Worm (Caenorhabditis elegans) whole organism, L3 larva: Measurements from ENCODE around the gene flp-13.

Source experiments
- R02D3.7 ChIP-seq: fragments of 150-350 bp; optimal IDR thresholded peaks from 2 replicates; lab custom pipeline; 2014; ENCODE audit warnings: missing biosample characterization, missing genetic modification characterization
- ZK546.5 ChIP-seq: sonication (generic microtip); optimal IDR thresholded peaks from 2 replicates; lab custom pipeline; 2017; ENCODE audit warnings: missing biosample characterization, missing genetic modification characterization
- ceh-16 ChIP-seq: sonication (generic microtip); optimal IDR thresholded peaks from 2 replicates; lab custom pipeline; 2017; ENCODE audit warnings: missing biosample characterization, missing genetic modification characterization
- ceh-28 ChIP-seq: fragments of 150-350 bp; optimal IDR thresholded peaks from 2 replicates; lab custom pipeline; 2014; ENCODE audit warnings: missing biosample characterization, missing genetic modification reagents, missing genetic modification characterization
- ceh-82 ChIP-seq: fragments of 150-350 bp; optimal IDR thresholded peaks from 2 replicates; lab custom pipeline; 2014; ENCODE audit warnings: missing biosample characterization, missing genetic modification characterization
- daf-12 ChIP-seq: fragments of 150-350 bp; optimal IDR thresholded peaks from 2 replicates; lab custom pipeline; 2014; ENCODE audit warnings: missing biosample characterization, missing genetic modification reagents, missing genetic modification characterization
- egl-27 ChIP-seq: sonication (generic microtip); optimal IDR thresholded peaks from 4 replicates; lab custom pipeline; 2017; ENCODE audit warnings: missing biosample characterization, missing genetic modification reagents, missing genetic modification characterization
- egl-5 ChIP-seq: fragments of 150-350 bp; optimal IDR thresholded peaks from 2 replicates; lab custom pipeline; 2017; ENCODE audit warnings: missing biosample characterization, missing genetic modification reagents, missing genetic modification characterization, inconsistent platforms
- elt-1 ChIP-seq: fragments of 150-350 bp; optimal IDR thresholded peaks from 2 replicates; lab custom pipeline; 2014; ENCODE audit warnings: missing biosample characterization, missing genetic modification characterization
- elt-2 ChIP-seq: sonication (generic microtip); optimal IDR thresholded peaks from 2 replicates; lab custom pipeline; 2016; ENCODE audit warnings: missing genetic modification reagents, mild to moderate bottlenecking, missing genetic modification characterization, missing compliant biosample characterization
- elt-3 ChIP-seq, 3 experiments: fragments of 150-350 bp in 1 of 3; sonication (generic microtip) in 2 of 3; optimal IDR thresholded peaks; 2 replicates in 2 of 3; 4 replicates in 1 of 3; lab custom pipeline; 2014 to 2017; ENCODE audit warnings: missing biosample characterization in 3 of 3, missing genetic modification characterization in 3 of 3
- fkh-10 ChIP-seq: sonication (generic microtip); optimal IDR thresholded peaks from 2 replicates; lab custom pipeline; 2017; ENCODE audit warnings: missing biosample characterization, missing genetic modification reagents, missing genetic modification characterization
- fos-1 ChIP-seq: fragments of 150-350 bp; optimal IDR thresholded peaks from 2 replicates; lab custom pipeline; 2014; ENCODE audit warnings: missing biosample characterization, missing genetic modification characterization
- hmg-11 ChIP-seq: sonication (generic microtip); optimal IDR thresholded peaks from 2 replicates; lab custom pipeline; 2016; ENCODE audit warnings: missing genetic modification characterization, missing compliant biosample characterization
- jun-1 ChIP-seq: fragments of 150-350 bp; optimal IDR thresholded peaks from 2 replicates; lab custom pipeline; 2014; ENCODE audit warnings: missing biosample characterization, missing genetic modification reagents, missing genetic modification characterization
- lin-15B ChIP-seq: fragments of 150-350 bp; optimal IDR thresholded peaks from 2 replicates; lab custom pipeline; 2014; ENCODE audit warnings: missing biosample characterization, missing genetic modification characterization
- lin-39 ChIP-seq: fragments of 150-350 bp; optimal IDR thresholded peaks from 2 replicates; lab custom pipeline; 2018; ENCODE audit warnings: missing biosample characterization, missing genetic modification reagents, missing genetic modification characterization
- mdl-1 ChIP-seq: fragments of 150-350 bp; optimal IDR thresholded peaks from 2 replicates; lab custom pipeline; 2014; ENCODE audit warnings: missing biosample characterization, missing genetic modification characterization
- nfya-1 ChIP-seq: sonication (generic microtip); optimal IDR thresholded peaks from 2 replicates; lab custom pipeline; 2017; ENCODE audit warnings: missing genetic modification characterization, mild to moderate bottlenecking, missing compliant biosample characterization, antibody characterized with exemption, moderate library complexity; ENCODE audit not compliant: insufficient read depth
- nhr-11 ChIP-seq: fragments of 150-350 bp; optimal IDR thresholded peaks from 2 replicates; lab custom pipeline; 2014; ENCODE audit warnings: missing biosample characterization, missing genetic modification characterization
- nhr-23 ChIP-seq: fragments of 150-350 bp; optimal IDR thresholded peaks from 2 replicates; lab custom pipeline; 2014; ENCODE audit warnings: missing biosample characterization, missing genetic modification reagents, missing genetic modification characterization
- nhr-237 ChIP-seq: fragments of 150-350 bp; optimal IDR thresholded peaks from 2 replicates; lab custom pipeline; 2014; ENCODE audit warnings: missing biosample characterization, missing genetic modification characterization
- nhr-25 ChIP-seq: sonication (generic microtip); optimal IDR thresholded peaks from 2 replicates; lab custom pipeline; 2017; ENCODE audit warnings: missing biosample characterization, missing genetic modification characterization
- nhr-43 ChIP-seq: sonication (generic microtip); optimal IDR thresholded peaks from 2 replicates; lab custom pipeline; 2016; ENCODE audit warnings: mild to moderate bottlenecking, missing genetic modification characterization, missing compliant biosample characterization; ENCODE audit not compliant: poor library complexity, severe bottlenecking
- pha-4 ChIP-seq: fragments of 150-350 bp; optimal IDR thresholded peaks from 2 replicates; lab custom pipeline; 2014; ENCODE audit warnings: missing biosample characterization, missing genetic modification reagents, missing genetic modification characterization
- pqm-1 ChIP-seq: fragments of 150-350 bp; optimal IDR thresholded peaks from 2 replicates; lab custom pipeline; 2017; ENCODE audit warnings: missing biosample characterization, missing genetic modification characterization, inconsistent platforms
- sea-2 ChIP-seq: fragments of 150-350 bp; sonication (generic microtip); optimal IDR thresholded peaks from 4 replicates; lab custom pipeline; 2014; ENCODE audit warnings: missing biosample characterization, missing genetic modification reagents, missing genetic modification characterization
- skn-1 ChIP-seq: fragments of 150-350 bp; optimal IDR thresholded peaks from 2 replicates; lab custom pipeline; 2014; ENCODE audit warnings: missing biosample characterization, missing genetic modification characterization
- snpc-4 ChIP-seq: fragments of 150-350 bp; optimal IDR thresholded peaks from 2 replicates; lab custom pipeline; 2014; ENCODE audit warnings: missing biosample characterization, missing genetic modification characterization
- tbx-2 ChIP-seq: sonication (generic microtip); optimal IDR thresholded peaks from 2 replicates; lab custom pipeline; 2016; ENCODE audit warnings: mild to moderate bottlenecking, missing genetic modification characterization, missing compliant biosample characterization
- unc-39 ChIP-seq: sonication (generic microtip); optimal IDR thresholded peaks from 4 replicates; lab custom pipeline; 2017; ENCODE audit warnings: missing biosample characterization, missing genetic modification characterization
- unc-62 ChIP-seq: fragments of 150-350 bp; sonication (generic microtip); optimal IDR thresholded peaks from 4 replicates; lab custom pipeline; 2014; ENCODE audit warnings: missing biosample characterization, missing genetic modification reagents, missing genetic modification characterization
- ztf-11 ChIP-seq: fragments of 150-350 bp; optimal IDR thresholded peaks from 2 replicates; lab custom pipeline; 2014; ENCODE audit warnings: missing biosample characterization, missing genetic modification characterization
- ztf-4 ChIP-seq: fragments of 150-350 bp; optimal IDR thresholded peaks from 2 replicates; lab custom pipeline; 2014; ENCODE audit warnings: missing biosample characterization, missing genetic modification characterization

Gene flp-13

DNA sequence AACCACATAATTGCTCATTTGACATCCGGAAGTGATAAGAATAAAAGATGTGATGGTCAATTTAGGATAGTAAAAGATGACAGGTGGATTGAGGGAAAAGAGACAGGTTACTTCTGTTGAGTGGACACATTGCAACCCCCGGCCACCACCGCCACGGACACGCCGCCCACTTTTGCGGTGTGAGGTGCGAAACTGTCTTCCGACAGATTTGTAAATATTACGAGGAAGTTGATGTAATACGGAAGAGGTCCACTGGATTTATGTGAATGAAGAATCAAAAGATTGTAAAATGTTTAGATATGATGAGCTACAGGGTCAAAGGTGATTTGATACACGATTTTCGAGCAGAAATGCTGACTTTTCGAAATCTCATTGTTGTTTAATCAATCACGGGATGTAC, 25.3 kb downstream of the flp-13 start, which contains the start of gene C08G9.2:
Gene C08G9.2 (minus strand): TSS at position 101 of the 400 bp plus-strand sequence.
- TF ChIP-seq hmg-11 (tag; lab: Kevin White, UChicago) (no peak), ztf-4 (tag; lab: Kevin White, UChicago) (no peak), daf-12 (no peak), R02D3.7 (tag; lab: Kevin White, UChicago) (no peak), snpc-4 (no peak), jun-1 (tag; lab: Kevin White, UChicago) (no peak), nhr-11 (tag; lab: Kevin White, UChicago) (no peak), ceh-28 (no peak)

DNA sequence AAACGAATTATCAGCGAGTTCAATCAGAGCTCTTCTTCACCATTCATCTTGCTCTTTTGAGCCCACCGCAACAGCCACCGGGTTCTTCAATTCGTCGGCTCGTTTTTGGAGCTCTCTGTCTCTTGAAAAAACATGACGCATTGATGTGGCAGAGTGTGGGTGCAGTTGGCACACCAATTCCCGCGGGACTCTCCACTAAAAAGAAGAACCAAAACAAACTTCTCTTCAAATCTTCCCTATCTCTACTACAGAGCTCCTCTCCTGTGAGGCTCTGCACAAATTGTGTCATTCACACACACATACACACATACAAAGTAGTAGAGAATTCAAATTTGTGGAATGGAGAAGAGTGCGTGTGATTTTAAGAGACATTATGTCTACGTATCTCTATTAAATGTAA, 35.2 kb downstream of the flp-13 start:
- TF ChIP-seq fkh-10 (no peak), ztf-4 (tag; lab: Kevin White, UChicago) (no peak), skn-1 (tag; lab: Kevin White, UChicago) (no peak), ceh-28 (no peak), lin-15B (tag; lab: Kevin White, UChicago) (no peak), unc-62 (GFP tag; lab: Kevin White, UChicago) (peak; percentile 57), nfya-1 (peak; percentile 49), sea-2 (GFP tag; lab: Kevin White, UChicago) (no peak), ceh-16 (no peak), daf-12 (no peak), elt-1 (tag; lab: Kevin White, UChicago) (peak; percentile 77), lin-39 (tag; lab: Kevin White, UChicago) (peak; percentile 68), ceh-82 (peak; percentile 46), elt-3 (tag; optimal IDR thresholded peaks at IDR 0.05; lab: Kevin White, UChicago) (no peak), unc-39 (tag; lab: Kevin White, UChicago) (no peak)

DNA sequence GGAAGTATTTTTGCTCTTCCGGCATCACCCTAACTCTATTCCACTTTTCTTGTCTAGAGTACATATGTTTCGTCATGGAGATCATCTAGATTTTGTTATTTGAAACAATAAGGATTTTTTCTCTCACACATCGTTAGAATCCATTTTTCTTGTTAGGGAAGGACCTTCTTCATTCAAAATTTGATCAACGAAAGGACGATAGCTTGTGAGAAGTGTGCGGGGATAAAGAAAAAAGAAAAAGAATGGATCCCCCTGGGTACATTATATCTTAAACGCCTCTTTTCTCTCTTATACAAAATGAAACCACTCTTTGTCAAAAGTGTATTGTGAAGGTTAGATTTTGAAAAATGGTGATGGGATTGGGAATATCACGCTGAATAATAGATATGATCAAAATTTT, 36.7 kb downstream of the flp-13 start:
- peak; percentile 4 for TF ChIP-seq fkh-10
- no peak for TF ChIP-seq unc-62 (GFP tag; lab: Kevin White, UChicago)

DNA sequence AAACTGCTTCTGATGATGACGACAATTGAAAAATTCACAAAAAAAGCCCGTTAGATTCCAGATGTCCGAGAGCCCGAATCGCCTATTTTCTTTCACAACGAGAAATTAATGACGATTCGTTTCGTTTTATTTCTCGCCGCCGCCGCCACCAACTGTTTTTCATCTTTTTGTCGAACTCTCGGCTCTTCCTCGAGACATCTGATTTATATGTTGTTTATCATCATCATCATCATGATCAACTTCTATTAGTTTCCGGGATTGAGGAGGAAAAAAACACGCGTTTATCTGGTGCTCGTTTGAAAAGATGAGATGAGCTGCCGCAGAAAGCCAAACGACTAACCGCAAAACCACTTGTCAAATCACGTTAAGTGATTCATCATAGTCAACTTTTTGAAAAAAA, 38.7 kb downstream of the flp-13 start:
- TF ChIP-seq egl-5 (peak; percentile 80), mdl-1 (no peak), nfya-1 (peak; percentile 11), lin-39 (tag; lab: Kevin White, UChicago) (peak; percentile 46)

DNA sequence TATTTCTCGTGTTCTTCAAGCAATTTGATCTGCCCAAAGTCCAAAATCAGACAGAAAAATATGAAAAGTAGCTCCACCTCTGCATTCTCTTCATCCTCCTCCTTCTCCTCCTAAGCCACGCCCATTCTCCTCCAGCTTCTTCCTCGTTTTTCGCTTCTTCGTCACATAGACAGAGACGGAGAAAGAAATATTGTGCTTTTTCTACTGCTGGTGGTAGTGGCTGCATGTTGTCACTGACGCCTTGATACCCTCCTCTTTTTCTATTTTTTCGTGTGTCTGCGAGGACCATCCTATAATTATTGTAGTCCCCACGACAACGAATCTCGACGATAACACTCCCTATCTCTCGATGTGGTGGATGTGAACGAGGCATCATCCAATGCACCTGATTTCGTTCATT, 39.6 kb downstream of the flp-13 start, which contains the start of gene C08G9.1:
Gene C08G9.1 (plus strand): TSS at position 175 of the 400 bp plus-strand sequence.
- TF ChIP-seq egl-5 (peak; percentile 31), unc-39 (tag; lab: Kevin White, UChicago) (no peak), lin-39 (tag; lab: Kevin White, UChicago) (peak; percentile 27), mdl-1 (no peak), ztf-11 (tag; lab: Kevin White, UChicago) (no peak), nfya-1 (peak; percentile 41)
- TF ChIP-seq, all 47 proteins: peak for 3

DNA sequence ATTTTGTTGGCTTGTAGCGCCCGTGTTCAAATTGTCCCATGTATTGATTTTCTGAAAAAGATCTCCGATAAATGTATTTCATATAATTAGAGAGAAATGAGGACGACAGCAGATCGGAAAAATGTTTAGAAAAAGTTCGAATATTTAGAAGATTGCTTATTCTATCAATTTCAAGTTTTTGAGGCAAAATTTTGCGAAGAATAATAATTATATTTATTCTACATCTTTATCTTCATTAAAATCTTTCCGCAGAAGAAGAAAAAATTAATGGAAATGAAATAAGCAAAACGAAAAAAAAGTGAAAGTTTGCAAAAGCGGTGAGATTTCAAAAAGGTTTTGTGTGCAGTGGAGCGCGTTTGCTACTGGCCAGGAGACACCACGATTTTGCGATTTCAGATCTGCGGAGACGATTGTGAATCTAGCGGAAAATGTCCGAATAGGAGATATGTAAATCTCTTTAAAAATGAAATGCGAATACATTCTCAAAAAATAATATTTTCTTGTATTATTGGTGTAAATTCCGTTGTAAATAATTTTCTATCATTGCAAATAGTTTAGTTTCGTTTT, 43.9 kb downstream of the flp-13 start, which contains the start of gene nrde-4:
Gene nrde-4 (minus strand): TSS at position 51 of the 567 bp plus-strand sequence.
- TF ChIP-seq elt-2 (tag; lab: Kevin White, UChicago): peak; percentile 46
- TF ChIP-seq unc-62 (GFP tag; lab: Kevin White, UChicago): no peak
- TF ChIP-seq fos-1 (tag; lab: Kevin White, UChicago): no peak
- peak; percentile 71 for TF ChIP-seq snpc-4
- peak; percentile 85 for TF ChIP-seq pha-4
- peak; percentile 27 for TF ChIP-seq pqm-1 (tag; lab: Kevin White, UChicago)
- TF ChIP-seq skn-1 (tag; lab: Kevin White, UChicago): peak; percentile 21
- peak in 1 of 3 experiments; percentile 25 for TF ChIP-seq elt-3 (tag; optimal IDR thresholded peaks at IDR 0.05; lab: Kevin White, UChicago)
- peak; percentile 30 for TF ChIP-seq R02D3.7 (tag; lab: Kevin White, UChicago)
- no peak for TF ChIP-seq tbx-2
- peak; percentile 78 for TF ChIP-seq nfya-1
- peak; percentile 84 for TF ChIP-seq nhr-25
- peak; percentile 43 for TF ChIP-seq nhr-43 (tag; lab: Kevin White, UChicago)
- TF ChIP-seq nhr-237: no peak
- no peak for TF ChIP-seq ZK546.5 (tag; lab: Kevin White, UChicago)
- TF ChIP-seq ztf-11 (tag; lab: Kevin White, UChicago): no peak
- TF ChIP-seq lin-15B (tag; lab: Kevin White, UChicago): peak; percentile 85
- TF ChIP-seq hmg-11 (tag; lab: Kevin White, UChicago): peak; percentile 52
- TF ChIP-seq mdl-1: no peak
- peak; percentile 69 for TF ChIP-seq lin-39 (tag; lab: Kevin White, UChicago)
- no peak for TF ChIP-seq egl-27 (tag; lab: Kevin White, UChicago)
- peak; percentile 30 for TF ChIP-seq elt-1 (tag; lab: Kevin White, UChicago)
- TF ChIP-seq nhr-23 (tag; lab: Kevin White, UChicago): peak; percentile 77
